Fruit fly (Drosophila melanogaster) whole organism, adult: ENCODE results near the gene CG7484.

Experiments used
- CG11617 ChIP-seq: fragments of 200-800 bp; sonication (Bioruptor generic); optimal IDR thresholded peaks from 2 replicates; lab custom pipeline; 2017; ENCODE audit warnings: mild to moderate bottlenecking, missing biosample characterization, missing genetic modification reagents, missing genetic modification characterization
- CG12768 ChIP-seq: fragments of 200-800 bp; sonication (Bioruptor generic); optimal IDR thresholded peaks from 2 replicates; lab custom pipeline; 2017; ENCODE audit warnings: missing biosample characterization, missing genetic modification characterization, mild to moderate bottlenecking, moderate library complexity, missing genetic modification reagents
- CG14711 ChIP-seq: fragments of 200-800 bp; sonication (Bioruptor generic); optimal IDR thresholded peaks from 2 replicates; lab custom pipeline; 2018; ENCODE audit warnings: missing biosample characterization, mild to moderate bottlenecking, missing genetic modification characterization, moderate library complexity
- CG1620 ChIP-seq: fragments of 200-800 bp; sonication (Bioruptor generic); optimal IDR thresholded peaks from 2 replicates; lab custom pipeline; 2016; ENCODE audit warnings: missing biosample characterization, missing genetic modification characterization
- CG33017 ChIP-seq: fragments of 200-800 bp; sonication (Bioruptor generic); optimal IDR thresholded peaks from 2 replicates; lab custom pipeline; 2018; ENCODE audit warnings: missing biosample characterization, mild to moderate bottlenecking, missing genetic modification characterization, moderate library complexity
- CG5204 ChIP-seq: fragments of 200-800 bp; sonication (Bioruptor generic); optimal IDR thresholded peaks from 2 replicates; lab custom pipeline; 2016; ENCODE audit warnings: missing biosample characterization, missing genetic modification characterization
- CG7045 ChIP-seq: fragments of 200-800 bp; sonication (Bioruptor generic); optimal IDR thresholded peaks from 2 replicates; lab custom pipeline; 2017; ENCODE audit warnings: missing biosample characterization, mild to moderate bottlenecking, missing genetic modification characterization
- CG7101 ChIP-seq: fragments of 200-800 bp; sonication (Bioruptor generic); optimal IDR thresholded peaks from 2 replicates; lab custom pipeline; 2018; ENCODE audit warnings: missing biosample characterization, mild to moderate bottlenecking, missing genetic modification characterization, moderate library complexity
- Clk ChIP-seq: fragments of 200-800 bp; sonication (Bioruptor generic); optimal IDR thresholded peaks from 2 replicates; lab custom pipeline; 2017; ENCODE audit warnings: missing biosample characterization, missing genetic modification characterization
- Crg-1 ChIP-seq: fragments of 200-800 bp; sonication (Bioruptor generic); optimal IDR thresholded peaks from 2 replicates; lab custom pipeline; 2016; ENCODE audit warnings: missing biosample characterization, missing genetic modification characterization
- Hr96 ChIP-seq: fragments of 200-800 bp; sonication (Bioruptor generic); optimal IDR thresholded peaks from 2 replicates; lab custom pipeline; 2016; ENCODE audit warnings: missing biosample characterization, missing genetic modification characterization
- Mnt ChIP-seq: fragments of 200-800 bp; sonication (Bioruptor generic); optimal IDR thresholded peaks from 2 replicates; lab custom pipeline; 2016; ENCODE audit warnings: missing biosample characterization, mild to moderate bottlenecking, missing genetic modification characterization
- bab1 ChIP-seq: fragments of 200-800 bp; sonication (Bioruptor generic); optimal IDR thresholded peaks from 3 replicates; lab custom pipeline; 2019; ENCODE audit warnings: missing biosample characterization, mild to moderate bottlenecking, missing genetic modification characterization, moderate library complexity
- cic ChIP-seq: fragments of 200-800 bp; sonication (Bioruptor generic); optimal IDR thresholded peaks from 2 replicates; lab custom pipeline; 2017; ENCODE audit warnings: missing biosample characterization, mild to moderate bottlenecking, missing genetic modification characterization, moderate library complexity
- cnc ChIP-seq, 2 experiments: fragments of >200 bp; optimal IDR thresholded peaks; 2 replicates each; lab custom pipeline; 2017
- kay ChIP-seq: fragments of 200-800 bp; sonication (Bioruptor generic); peaks from one replicate; lab custom pipeline; 2016; ENCODE audit warnings: missing biosample characterization, missing genetic modification characterization, borderline replicate concordance
- ovo ChIP-seq: fragments of 200-800 bp; sonication (Bioruptor generic); optimal IDR thresholded peaks from 2 replicates; lab custom pipeline; 2016; ENCODE audit warnings: missing biosample characterization, missing genetic modification characterization
- pad ChIP-seq: fragments of 200-800 bp; sonication (Bioruptor generic); optimal IDR thresholded peaks from 3 replicates; lab custom pipeline; 2017; ENCODE audit warnings: missing biosample characterization, missing genetic modification characterization, mild to moderate bottlenecking, moderate library complexity, missing genetic modification reagents
- tj ChIP-seq: fragments of 200-800 bp; sonication (Bioruptor generic); optimal IDR thresholded peaks from 3 replicates; lab custom pipeline; 2017; ENCODE audit warnings: missing biosample characterization, mild to moderate bottlenecking, missing genetic modification characterization, moderate library complexity
- toe ChIP-seq: fragments of 200-800 bp; sonication (Bioruptor generic); optimal IDR thresholded peaks from 2 replicates; lab custom pipeline; 2016; ENCODE audit warnings: missing biosample characterization, missing genetic modification characterization

Gene CG7484

DNA sequence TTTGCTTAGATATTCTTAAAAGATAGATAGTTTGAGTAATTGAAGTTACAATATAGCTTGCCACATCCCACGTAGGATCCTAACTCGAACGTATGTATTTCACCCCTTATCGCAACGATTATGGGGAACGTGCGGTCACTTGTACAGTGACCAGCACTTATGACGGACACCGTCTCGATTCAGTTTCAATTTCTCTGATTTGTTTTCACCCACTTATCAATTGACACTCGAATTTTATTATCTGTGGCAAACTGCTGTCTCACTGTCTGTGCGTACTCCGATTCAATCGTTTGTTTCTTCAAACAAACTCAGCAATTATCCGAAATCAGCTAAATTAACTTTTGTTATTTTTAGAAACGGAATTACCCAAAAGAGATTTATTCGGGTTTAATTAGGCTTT, 31.5 kb upstream of the CG7484 start:
- TF ChIP-seq cnc (optimal IDR thresholded peaks at IDR 0.05; lab: Kevin White, UChicago) (peak; percentile 12 to 72), Hr96 (GFP tag; lab: Kevin White, UChicago) (no peak), CG5204 (GFP tag; lab: Kevin White, UChicago) (no peak)

DNA sequence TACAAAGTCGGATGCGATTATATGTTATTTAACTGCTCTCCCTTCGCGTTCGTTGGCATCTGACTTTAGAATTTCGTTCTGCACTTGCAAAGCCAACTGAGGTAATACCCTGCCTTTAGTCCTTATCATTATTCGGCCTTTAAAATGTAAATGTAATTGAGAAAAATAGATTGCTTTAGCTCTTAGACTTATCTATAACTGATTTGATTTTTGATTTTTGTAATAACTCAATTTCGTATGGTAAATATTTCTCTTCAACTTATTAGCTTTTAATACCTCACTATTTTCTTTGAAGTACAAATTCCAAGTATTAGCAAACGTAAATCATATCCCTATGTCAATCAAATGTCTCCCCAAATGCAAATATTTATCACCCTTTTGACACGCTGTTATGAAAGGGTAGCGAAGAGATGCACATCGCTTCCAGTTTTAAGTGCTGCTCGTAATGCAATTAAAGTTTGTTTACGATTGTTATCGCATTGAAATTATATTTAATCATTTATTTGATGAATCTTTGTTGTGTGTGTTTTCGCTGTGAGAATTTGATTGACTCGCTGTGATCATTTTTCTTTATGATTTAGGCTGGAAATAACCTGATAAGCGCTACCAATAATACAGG, 30.1 kb upstream of the CG7484 start:
- TF ChIP-seq CG7045 (GFP tag; lab: Kevin White, UChicago) (peak; percentile 7), CG11617 (GFP tag; lab: Kevin White, UChicago) (peak; percentile 1), CG12768 (GFP tag; lab: Kevin White, UChicago) (peak; percentile 10), kay (peak; percentile 57), ovo (GFP tag; lab: Kevin White, UChicago) (no peak), CG14711 (tag; lab: Kevin White, UChicago) (no peak)

DNA sequence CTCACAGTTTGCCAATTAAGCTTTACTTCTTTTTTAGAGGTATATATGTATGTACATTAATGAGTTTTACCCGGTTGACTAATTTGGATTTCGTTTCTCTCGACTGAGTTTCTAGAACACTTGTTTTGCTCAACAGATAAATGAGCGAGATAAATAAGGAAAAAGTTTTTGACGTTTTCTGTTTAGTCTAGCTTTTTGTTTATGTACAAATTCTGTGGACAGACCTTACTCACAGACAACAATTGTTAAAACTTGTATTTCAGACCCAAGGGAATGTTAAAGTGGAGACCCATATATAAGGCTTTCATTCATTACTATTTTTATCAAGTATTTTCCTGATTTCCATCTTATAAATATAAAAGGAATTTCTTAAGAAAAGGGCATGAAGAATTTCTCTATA, 29.4 kb upstream of the CG7484 start:
- TF ChIP-seq Clk (GFP tag; lab: Kevin White, UChicago) (no peak), CG7101 (tag; lab: Kevin White, UChicago) (peak; percentile 39), Crg-1 (GFP tag; lab: Kevin White, UChicago) (peak; percentile 44), kay (no peak)

- TF ChIP-seq CG7045 (GFP tag; lab: Kevin White, UChicago) (no peak), kay (peak; percentile 70)
Measured at dm6 chr3L:17625574-17626128, 28.8 kb upstream of the CG7484 start.

DNA sequence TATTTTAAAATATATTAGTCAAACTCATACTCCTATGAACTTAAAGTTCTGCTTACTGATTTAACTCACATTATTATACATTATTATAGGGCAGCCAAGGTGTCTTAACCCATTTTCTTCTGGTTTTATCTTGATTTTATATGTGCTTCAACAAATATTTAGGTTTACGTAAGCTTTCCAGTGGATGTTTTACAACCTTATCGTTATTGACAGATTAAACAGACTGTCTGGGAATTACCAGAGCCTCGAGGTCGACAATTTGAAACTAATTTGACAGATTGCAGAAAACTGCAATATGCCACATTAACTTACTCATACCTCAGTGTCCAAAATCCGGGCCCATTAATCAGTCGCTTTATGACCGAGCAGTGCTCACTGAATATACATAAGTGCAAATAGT, 23.2 kb upstream of the CG7484 start:
- no peak for TF ChIP-seq toe
- no peak for TF ChIP-seq CG7101 (tag; lab: Kevin White, UChicago)
- TF ChIP-seq pad = no peak
- no peak for TF ChIP-seq kay
- no peak for TF ChIP-seq bab1 (GFP tag; lab: Kevin White, UChicago)
- TF ChIP-seq CG14711 (tag; lab: Kevin White, UChicago) = no peak
- no peak for TF ChIP-seq CG7045 (GFP tag; lab: Kevin White, UChicago)
- no peak for TF ChIP-seq Crg-1 (GFP tag; lab: Kevin White, UChicago)

DNA sequence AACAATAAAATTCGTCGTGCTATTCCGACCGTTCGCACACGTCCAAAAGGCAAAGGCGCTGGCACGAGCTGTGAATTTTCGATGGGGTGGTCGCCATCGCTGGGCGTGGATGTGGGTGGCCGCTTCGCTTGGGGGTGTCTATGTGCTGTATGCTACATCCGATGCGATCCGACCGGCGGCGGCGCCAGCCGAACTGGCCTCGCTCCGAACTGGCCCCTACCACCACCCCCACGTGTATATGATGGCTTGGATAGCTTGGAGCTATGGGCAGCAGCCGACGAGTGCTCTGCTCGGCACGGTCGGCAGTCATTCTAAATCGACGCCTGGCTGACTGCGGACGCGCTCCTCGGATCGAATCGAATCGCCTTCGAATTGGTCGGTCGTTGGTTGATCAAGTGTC, 21.3 kb upstream of the CG7484 start, which contains the start of gene CG7497:
Gene CG7497, plus strand, starts transcription at position 308 of the 400 bp plus-strand sequence.
- no peak for TF ChIP-seq kay
- TF ChIP-seq CG1620 (GFP tag; lab: Kevin White, UChicago) = no peak
- no peak for TF ChIP-seq CG5204 (GFP tag; lab: Kevin White, UChicago)
- TF ChIP-seq Hr96 (GFP tag; lab: Kevin White, UChicago) = no peak
- no peak for TF ChIP-seq Crg-1 (GFP tag; lab: Kevin White, UChicago)
- TF ChIP-seq cnc (optimal IDR thresholded peaks at IDR 0.05; lab: Kevin White, UChicago) = no peak
- no peak for TF ChIP-seq pad
- peak; percentile 20 for TF ChIP-seq CG12768 (GFP tag; lab: Kevin White, UChicago)

DNA sequence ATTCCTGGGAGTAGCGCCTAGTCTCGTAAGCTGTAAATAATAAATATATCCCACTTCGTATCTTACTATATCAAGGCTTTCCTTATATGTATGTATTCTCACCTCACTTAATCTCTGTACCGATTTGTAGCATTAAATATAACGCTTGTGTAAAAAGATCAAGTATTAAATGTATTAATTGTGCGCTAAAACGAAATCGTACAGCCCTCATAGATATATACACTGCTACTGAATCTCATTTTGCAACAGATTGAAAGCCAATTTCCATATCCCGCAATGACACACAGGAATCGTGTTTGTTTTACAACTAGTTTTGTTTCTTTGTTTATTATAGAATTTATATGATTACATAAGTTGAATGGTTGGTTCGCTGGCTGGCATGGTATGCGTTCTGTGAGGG, 16.6 kb upstream of the CG7484 start:
- TF ChIP-seq Crg-1 (GFP tag; lab: Kevin White, UChicago) (no peak), kay (peak; percentile 90)

DNA sequence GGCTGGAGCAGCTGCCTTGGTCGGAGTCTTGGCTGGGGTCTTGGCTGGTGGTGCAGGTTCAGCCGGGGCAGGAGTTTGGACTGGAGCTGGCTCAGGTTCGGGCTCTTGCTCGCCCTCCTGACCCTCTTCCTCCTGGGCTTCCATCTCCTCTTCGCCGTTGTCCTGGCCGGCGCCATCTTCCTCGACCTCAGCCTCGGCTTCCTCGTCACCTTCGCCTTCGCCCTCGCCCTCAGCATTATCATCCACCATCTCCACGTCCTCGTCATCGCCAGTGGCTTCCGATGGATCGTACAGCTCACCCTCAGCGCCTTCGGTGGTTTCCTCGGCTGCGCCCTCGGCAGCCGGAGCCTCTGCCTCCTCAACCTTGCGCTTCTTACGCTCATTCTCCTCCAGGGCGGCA, 15.8 kb upstream of the CG7484 start:
- no peak for TF ChIP-seq CG33017 (tag; lab: Kevin White, UChicago)
- TF ChIP-seq CG11617 (GFP tag; lab: Kevin White, UChicago) = no peak
- TF ChIP-seq cnc (optimal IDR thresholded peaks at IDR 0.05; lab: Kevin White, UChicago) = no peak
- no peak for TF ChIP-seq CG1620 (GFP tag; lab: Kevin White, UChicago)
- no peak for TF ChIP-seq CG12768 (GFP tag; lab: Kevin White, UChicago)
- no peak for TF ChIP-seq Clk (GFP tag; lab: Kevin White, UChicago)
- TF ChIP-seq Mnt (GFP tag; lab: Kevin White, UChicago) = no peak
- no peak for TF ChIP-seq tj (GFP tag; lab: Kevin White, UChicago)

DNA sequence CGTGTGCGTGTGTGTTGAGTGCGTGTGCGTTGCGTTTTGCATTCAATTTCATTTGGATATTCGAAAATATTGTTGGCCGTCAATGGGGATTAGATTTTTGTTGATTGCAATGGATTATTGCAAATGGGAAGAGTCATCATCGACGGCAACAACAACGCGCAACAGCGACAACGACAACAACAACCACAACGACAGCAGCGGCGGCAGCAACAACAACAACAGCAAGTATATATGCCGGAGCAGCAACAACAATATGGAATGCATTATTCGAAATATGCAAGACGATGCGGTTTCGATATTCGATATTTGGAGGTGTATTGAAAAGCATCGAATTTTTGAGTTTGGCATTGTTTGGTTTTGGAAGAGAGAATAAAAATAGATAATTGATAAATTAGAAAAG, 12.4 kb upstream of the CG7484 start:
- TF ChIP-seq CG7045 (GFP tag; lab: Kevin White, UChicago) (no peak), cic (GFP tag; lab: Kevin White, UChicago) (no peak), bab1 (GFP tag; lab: Kevin White, UChicago) (no peak), Hr96 (GFP tag; lab: Kevin White, UChicago) (no peak), pad (no peak), cnc (optimal IDR thresholded peaks at IDR 0.05; lab: Kevin White, UChicago) (no peak), kay (no peak), CG33017 (tag; lab: Kevin White, UChicago) (no peak), CG7101 (tag; lab: Kevin White, UChicago) (no peak), toe (no peak), ovo (GFP tag; lab: Kevin White, UChicago) (no peak), Mnt (GFP tag; lab: Kevin White, UChicago) (no peak), CG12768 (GFP tag; lab: Kevin White, UChicago) (no peak), CG11617 (GFP tag; lab: Kevin White, UChicago) (no peak), CG14711 (tag; lab: Kevin White, UChicago) (no peak), tj (GFP tag; lab: Kevin White, UChicago) (no peak), CG5204 (GFP tag; lab: Kevin White, UChicago) (no peak), CG1620 (GFP tag; lab: Kevin White, UChicago) (no peak), Crg-1 (GFP tag; lab: Kevin White, UChicago) (no peak)
